Fruit fly (Drosophila melanogaster) S2 (cell line): ENCODE results near the gene C3G.

Experiments used
- CG8478 ChIP-seq: fragments of >200 bp; optimal IDR thresholded peaks from 2 replicates; lab custom pipeline; 2018
- CTCF ChIP-seq, 2 experiments: fragments of >200 bp; optimal IDR thresholded peaks; 2 replicates each; lab custom pipeline; 2018

dm6 chrX:6747244-6747643 is 56.1 kb downstream of the C3G start, which contains the start of gene CG14439:
- no peak for TF ChIP-seq CTCF (optimal IDR thresholded peaks at IDR 0.05; lab: Kevin White, UChicago)
- TF ChIP-seq CG8478 (lab: Kevin White, UChicago), result no peak
